Fruit fly (Drosophila melanogaster): ENCODE results near the gene Taf8.

Taf8 gene

DNA sequence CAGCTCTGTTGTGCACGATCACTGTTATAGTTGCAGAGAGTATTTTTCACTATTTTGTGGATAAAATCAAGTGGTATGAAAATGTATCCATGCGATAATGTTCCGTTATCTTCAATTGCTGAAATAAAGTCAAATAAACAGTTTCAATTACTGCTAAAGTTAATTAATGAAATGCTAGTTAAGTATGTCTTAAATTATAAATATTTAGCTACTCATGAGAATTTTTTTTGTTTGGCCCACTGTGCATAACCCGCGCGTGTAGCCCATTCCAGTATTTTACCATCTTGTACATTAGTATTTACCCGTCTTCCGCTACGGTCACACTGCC is 16.3 kb upstream of the Taf8 start, which contains the start of gene Ada3 (continued):
- TF ChIP-seq sage (GFP tag; optimal IDR thresholded peaks at IDR 0.05) (peak; percentile 5), OdsH (GFP tag; optimal IDR thresholded peaks at IDR 0.05) (peak; percentile 64), foxo (GFP tag; optimal IDR thresholded peaks at IDR 0.05) (peak in 1 of 2 experiments; percentile 88), Myc (optimal IDR thresholded peaks at IDR 0.05) (peak; percentile 15)

DNA sequence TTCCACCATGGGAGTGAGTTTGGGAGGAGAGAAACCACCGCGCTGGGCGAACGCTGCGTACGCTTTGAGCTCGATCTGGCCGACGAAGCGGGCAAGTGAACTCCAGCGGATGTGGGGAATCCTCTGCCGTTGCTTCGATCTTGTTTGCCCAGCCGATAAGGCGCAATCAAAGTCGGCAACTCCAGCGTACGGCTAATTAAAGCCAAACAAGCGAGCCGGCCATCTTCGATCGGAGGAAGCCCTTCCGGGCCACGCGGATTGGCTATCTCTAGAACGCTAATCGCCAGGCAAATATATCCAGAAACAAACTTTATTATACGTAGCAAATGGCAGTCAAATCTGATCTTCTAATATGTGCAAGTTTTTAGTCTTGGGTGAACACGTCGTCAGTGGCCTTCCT is 13.3 kb upstream of the Taf8 start, which contains the start of gene CG7536:
Gene CG7536, minus strand, starts transcription at position 101 of the 400 bp plus-strand sequence.
- TF ChIP-seq OdsH (GFP tag; optimal IDR thresholded peaks at IDR 0.05) (no peak), dmrt93B (GFP tag; optimal IDR thresholded peaks at IDR 0.05) (no peak), Myc (optimal IDR thresholded peaks at IDR 0.05) (no peak), usp (GFP tag; optimal IDR thresholded peaks at IDR 0.05) (no peak), pan (optimal IDR thresholded peaks at IDR 0.05) (no peak), woc (GFP tag; optimal IDR thresholded peaks at IDR 0.05) (no peak), h (GFP tag; optimal IDR thresholded peaks at IDR 0.05) (no peak), fru (GFP tag; optimal IDR thresholded peaks at IDR 0.05) (no peak), N (GFP tag; optimal IDR thresholded peaks at IDR 0.05) (no peak), foxo (GFP tag; optimal IDR thresholded peaks at IDR 0.05) (no peak), br (GFP tag; optimal IDR thresholded peaks at IDR 0.05) (no peak), CG32264 (GFP tag; optimal IDR thresholded peaks at IDR 0.05) (no peak), brk (GFP tag; optimal IDR thresholded peaks at IDR 0.05) (no peak), HLH106 (tag; optimal IDR thresholded peaks at IDR 0.05) (no peak), CG9705 (GFP tag; optimal IDR thresholded peaks at IDR 0.05) (no peak), Hnf4 (GFP tag; optimal IDR thresholded peaks at IDR 0.05) (no peak), Abd-B (GFP tag; optimal IDR thresholded peaks at IDR 0.05) (no peak), Sp1 (GFP tag; optimal IDR thresholded peaks at IDR 0.05) (no peak), jim (GFP tag; optimal IDR thresholded peaks at IDR 0.05) (no peak)

DNA sequence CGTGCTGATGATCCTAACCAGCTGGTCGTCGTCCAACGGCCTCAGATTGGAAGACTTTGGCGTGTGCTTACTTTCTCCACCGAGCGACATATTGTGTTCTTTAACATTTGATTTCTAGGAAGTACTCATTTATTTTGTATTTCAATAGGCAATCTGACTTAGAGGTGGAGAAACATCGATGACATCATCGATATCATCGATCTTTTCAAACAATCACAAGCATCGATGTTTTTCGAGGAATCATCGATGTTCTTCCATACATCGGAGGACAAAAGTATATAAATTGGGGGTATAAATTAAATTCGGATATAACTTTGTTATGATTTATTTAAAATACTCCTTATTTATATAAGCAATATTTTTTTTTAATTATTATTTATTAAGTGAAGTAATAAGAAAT is 11.4 kb upstream of the Taf8 start, which contains the start of gene Swt1:
Gene Swt1, minus strand, starts transcription at position 177 of the 400 bp plus-strand sequence.
- no peak for TF ChIP-seq Rel (GFP tag; optimal IDR thresholded peaks at IDR 0.05)
- peak; percentile 79 for TF ChIP-seq Rel (tag; optimal IDR thresholded peaks at IDR 0.05)
- no peak for TF ChIP-seq pan (optimal IDR thresholded peaks at IDR 0.05)

DNA sequence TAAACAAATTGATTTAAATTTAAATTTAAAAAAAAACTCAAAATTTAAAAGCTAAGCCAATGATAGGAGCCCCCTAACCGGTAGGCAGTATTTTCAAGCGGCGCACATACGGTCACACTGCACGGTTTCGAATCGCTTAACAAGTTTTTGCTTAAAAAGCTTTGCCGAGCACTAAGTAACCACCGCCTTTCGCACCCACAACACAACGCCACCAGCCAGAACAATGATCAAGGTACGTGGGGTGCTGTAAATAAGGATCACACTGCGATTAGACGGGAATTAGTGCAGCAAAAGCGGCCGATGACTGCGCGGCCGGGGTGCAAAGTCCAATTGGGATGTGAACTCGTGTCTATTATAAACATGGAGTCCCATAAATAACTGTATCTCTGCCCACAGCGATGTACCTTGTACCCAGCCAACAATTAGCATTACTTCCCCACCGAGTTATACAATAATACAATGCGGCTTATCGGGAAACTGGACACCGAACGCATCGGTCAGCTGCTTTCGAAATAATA is 10.6 kb upstream of the Taf8 start, which contains the start of gene scu:
Gene scu, plus strand, starts transcription at position 101 of the 518 bp plus-strand sequence.
- TF ChIP-seq Hnf4 (GFP tag; optimal IDR thresholded peaks at IDR 0.05) (peak; percentile 90), Hr78 (GFP tag; optimal IDR thresholded peaks at IDR 0.05) (no peak), psq (GFP tag; optimal IDR thresholded peaks at IDR 0.05) (no peak), Dif (GFP tag; optimal IDR thresholded peaks at IDR 0.05; ENCODE audit: partially characterized antibody) (no peak), HLH106 (tag; optimal IDR thresholded peaks at IDR 0.05) (no peak), Abd-B (GFP tag; optimal IDR thresholded peaks at IDR 0.05) (no peak), dl (GFP tag; optimal IDR thresholded peaks at IDR 0.05; ENCODE audit: insufficient read depth in 1 of 2, partially characterized antibody in 2 of 2) (no peak), pan (optimal IDR thresholded peaks at IDR 0.05) (no peak), Rel (GFP tag; optimal IDR thresholded peaks at IDR 0.05) (peak; percentile 39), Rel (tag; optimal IDR thresholded peaks at IDR 0.05) (peak; percentile 74), dmrt93B (GFP tag; optimal IDR thresholded peaks at IDR 0.05) (no peak), Sp1 (GFP tag; optimal IDR thresholded peaks at IDR 0.05) (peak; percentile 17), GATAd (GFP tag; optimal IDR thresholded peaks at IDR 0.05) (no peak)

DNA sequence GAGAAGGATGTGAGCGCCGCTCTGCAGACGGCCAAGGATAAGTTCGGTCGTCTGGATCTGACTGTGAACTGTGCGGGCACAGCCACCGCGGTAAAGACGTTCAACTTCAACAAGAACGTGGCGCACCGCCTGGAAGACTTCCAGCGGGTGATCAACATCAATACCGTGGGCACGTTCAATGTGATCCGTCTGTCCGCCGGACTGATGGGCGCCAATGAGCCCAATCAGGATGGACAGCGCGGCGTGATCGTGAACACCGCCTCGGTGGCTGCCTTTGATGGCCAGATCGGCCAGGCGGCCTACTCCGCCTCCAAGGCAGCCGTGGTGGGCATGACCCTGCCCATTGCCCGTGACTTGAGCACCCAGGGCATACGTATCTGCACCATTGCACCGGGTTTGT is 9.6 kb upstream of the Taf8 start:
- TF ChIP-seq sage (GFP tag; optimal IDR thresholded peaks at IDR 0.05), result no peak
- no peak for TF ChIP-seq CG9705 (GFP tag; optimal IDR thresholded peaks at IDR 0.05)

DNA sequence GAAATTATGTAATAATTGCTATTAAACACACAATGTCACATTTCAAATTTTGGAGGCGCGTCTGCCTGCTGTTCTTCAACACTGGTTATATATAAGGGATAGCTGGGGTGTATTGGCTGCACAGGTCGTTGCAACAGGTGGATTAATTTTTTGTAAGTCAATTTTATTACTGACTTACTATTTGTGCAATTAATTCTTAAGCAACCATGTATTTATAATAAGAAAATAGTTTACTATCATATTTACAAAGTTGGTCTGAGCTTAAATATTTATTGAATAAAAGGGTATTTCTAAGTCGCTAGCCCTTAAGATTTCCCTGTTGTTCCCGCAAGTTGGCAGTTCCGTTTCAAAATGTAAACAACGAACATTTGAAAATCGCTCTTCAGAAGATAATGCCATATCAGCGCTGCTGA is 9.0 kb upstream of the Taf8 start, which contains the start of gene RhoGAP16F:
Gene RhoGAP16F, plus strand, starts transcription at position 336 of the 413 bp plus-strand sequence.
- TF ChIP-seq Hr83 (GFP tag; optimal IDR thresholded peaks at IDR 0.05; ENCODE audit: poor library complexity, severe bottlenecking) (peak; percentile 7), Dfd (GFP tag; optimal IDR thresholded peaks at IDR 0.05) (no peak), psq (GFP tag; optimal IDR thresholded peaks at IDR 0.05) (peak; percentile 74), HLH106 (tag; optimal IDR thresholded peaks at IDR 0.05) (peak; percentile 84), ey (GFP tag; optimal IDR thresholded peaks at IDR 0.05) (peak; percentile 75), Dif (GFP tag; optimal IDR thresholded peaks at IDR 0.05; ENCODE audit: partially characterized antibody) (no peak), Vsx2 (GFP tag; optimal IDR thresholded peaks at IDR 0.05; ENCODE audit: partially characterized antibody) (no peak), jim (GFP tag; optimal IDR thresholded peaks at IDR 0.05) (no peak), OdsH (GFP tag; optimal IDR thresholded peaks at IDR 0.05) (peak; percentile 80), Mio (GFP tag; optimal IDR thresholded peaks at IDR 0.05) (no peak), br (GFP tag; optimal IDR thresholded peaks at IDR 0.05) (peak; percentile 79), Hr78 (GFP tag; optimal IDR thresholded peaks at IDR 0.05) (no peak), brk (GFP tag; optimal IDR thresholded peaks at IDR 0.05) (no peak), Rel (GFP tag; optimal IDR thresholded peaks at IDR 0.05) (no peak), Rel (tag; optimal IDR thresholded peaks at IDR 0.05) (peak; percentile 65), fru (GFP tag; optimal IDR thresholded peaks at IDR 0.05) (peak; percentile 86), pan (optimal IDR thresholded peaks at IDR 0.05) (peak; percentile 77), lola (GFP tag; optimal IDR thresholded peaks at IDR 0.05) (no peak), dsf (GFP tag; optimal IDR thresholded peaks at IDR 0.05; ENCODE audit: borderline replicate concordance) (no peak), usp (GFP tag; optimal IDR thresholded peaks at IDR 0.05) (no peak), sv (GFP tag; optimal IDR thresholded peaks at IDR 0.05) (peak; percentile 85), sage (GFP tag; optimal IDR thresholded peaks at IDR 0.05) (no peak), h (GFP tag; optimal IDR thresholded peaks at IDR 0.05) (peak; percentile 89), tai (GFP tag; optimal IDR thresholded peaks at IDR 0.05) (no peak), dl (GFP tag; optimal IDR thresholded peaks at IDR 0.05; ENCODE audit: insufficient read depth in 1 of 2, partially characterized antibody in 2 of 2) (no peak), Jra (GFP tag; optimal IDR thresholded peaks at IDR 0.05) (peak; percentile 73), Hnf4 (GFP tag; optimal IDR thresholded peaks at IDR 0.05) (peak; percentile 86), dmrt93B (GFP tag; optimal IDR thresholded peaks at IDR 0.05) (peak; percentile 72)

All from whole organism, wandering third instar larva.